Fruit fly (Drosophila melanogaster): ENCODE measurements around the gene CG31371.

Gene CG31371

DNA sequence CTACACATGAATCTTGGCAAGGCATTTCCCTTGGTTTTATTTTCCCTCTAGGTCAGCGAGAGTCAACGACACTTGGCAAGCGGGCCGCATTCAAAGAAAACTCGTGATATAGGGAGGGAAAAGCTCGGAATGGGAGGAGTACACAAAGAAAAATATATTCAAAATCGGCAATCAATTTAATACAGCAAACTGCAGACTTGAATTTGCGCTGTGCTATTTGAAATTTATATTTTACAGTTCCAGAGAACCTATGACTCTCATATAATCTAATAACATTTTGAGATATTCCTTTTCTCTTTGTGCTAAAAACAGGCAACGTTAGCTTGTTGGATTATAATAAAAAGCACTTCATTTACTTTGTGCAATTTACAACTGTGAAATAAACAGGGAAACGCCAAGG is 26.3 kb upstream of the CG31371 start (continued):
- TF ChIP-seq Sox102F (GFP tag; optimal IDR thresholded peaks at IDR 0.05): peak; percentile 23
- TF ChIP-seq unpg (GFP tag; optimal IDR thresholded peaks at IDR 0.05): peak; percentile 9
- peak; percentile 65 for TF ChIP-seq CG12769 (tag; optimal IDR thresholded peaks at IDR 0.05)
- no peak for TF ChIP-seq CG12299 (tag; optimal IDR thresholded peaks at IDR 0.05)
- TF ChIP-seq lmd (GFP tag; IDR thresholded peaks at IDR 0.05): 0 out of 2 replicates have a peak, but pooled peaks have one; percentile 19
- 0 out of 3 replicates have a peak, but pooled peaks have one; percentile 30 for TF ChIP-seq ci (GFP tag; IDR thresholded peaks at IDR 0.05)
- no peak for TF ChIP-seq toy (GFP tag; IDR thresholded peaks at IDR 0.05)
- TF ChIP-seq CG2678 (tag; optimal IDR thresholded peaks at IDR 0.05): peak; percentile 15
- no peak for TF ChIP-seq pita (GFP tag; optimal IDR thresholded peaks at IDR 0.05)
- TF ChIP-seq sens (GFP tag): peak; percentile 38
- TF ChIP-seq ap (GFP tag; IDR thresholded peaks at IDR 0.05): no peak
- TF ChIP-seq prd (optimal IDR thresholded peaks at IDR 0.05): no peak
- 0 out of 3 replicates have a peak, but pooled peaks have one; percentile 14 for TF ChIP-seq prd (GFP tag; IDR thresholded peaks at IDR 0.05)
- TF ChIP-seq eve (GFP tag; optimal IDR thresholded peaks at IDR 0.05): peak in 1 of 2 experiments; percentile 23

DNA sequence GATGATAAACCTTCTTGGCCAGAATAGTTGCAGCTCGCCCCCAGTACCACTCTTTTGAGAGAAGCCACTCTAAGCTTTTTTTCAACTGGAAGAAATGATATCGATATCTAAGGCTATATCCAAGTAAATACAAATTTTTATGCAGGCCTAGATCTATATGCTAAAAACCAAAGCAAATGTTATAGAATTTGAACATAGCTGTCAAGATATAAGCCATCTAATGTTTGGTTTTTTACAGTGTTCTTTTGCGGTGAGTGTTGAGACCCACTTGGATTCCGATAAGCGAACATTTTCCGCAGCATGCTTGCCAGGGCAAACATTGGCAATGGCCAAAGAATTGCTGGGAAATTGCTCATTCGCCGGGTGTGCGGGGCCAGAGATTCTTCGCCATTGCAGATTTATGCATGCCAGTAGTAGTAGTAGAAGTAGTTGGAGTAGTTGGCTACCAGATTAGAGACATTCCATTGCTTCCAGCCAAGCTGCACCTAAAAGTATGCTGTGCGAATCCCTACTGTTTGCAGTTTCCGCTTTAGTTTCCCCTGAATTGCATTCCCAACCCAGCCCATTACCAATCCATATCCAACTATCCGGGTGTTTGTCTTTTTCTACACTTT is 25.5 kb upstream of the CG31371 start:
- no peak for TF ChIP-seq sisA (GFP tag; IDR thresholded peaks at IDR 0.05)
- TF ChIP-seq ci (GFP tag; IDR thresholded peaks at IDR 0.05): 0 out of 3 replicates have a peak, but pooled peaks have one; percentile 28
- no peak for TF ChIP-seq CHES-1-like (GFP tag; optimal IDR thresholded peaks at IDR 0.05)
- TF ChIP-seq CG11696 (GFP tag; IDR thresholded peaks at IDR 0.05): no peak
- peak; percentile 24 for TF ChIP-seq CG8478 (optimal IDR thresholded peaks at IDR 0.05)
- TF ChIP-seq sens (GFP tag): peak; percentile 56
- TF ChIP-seq Atf-2 (GFP tag; optimal IDR thresholded peaks at IDR 0.05): no peak
- no peak for TF ChIP-seq Hr3 (GFP tag; optimal IDR thresholded peaks at IDR 0.05)
- no peak for TF ChIP-seq H2.0 (GFP tag; IDR thresholded peaks at IDR 0.05)
- TF ChIP-seq Med (GFP tag): peak; percentile 52
- TF ChIP-seq CG4360 (GFP tag; IDR thresholded peaks at IDR 0.05): no peak
- no peak for TF ChIP-seq tio (GFP tag; optimal IDR thresholded peaks at IDR 0.05)
- no peak for TF ChIP-seq Gsc (GFP tag; IDR thresholded peaks at IDR 0.05)
- TF ChIP-seq CG9797 (GFP tag; optimal IDR thresholded peaks at IDR 0.05): no peak

DNA sequence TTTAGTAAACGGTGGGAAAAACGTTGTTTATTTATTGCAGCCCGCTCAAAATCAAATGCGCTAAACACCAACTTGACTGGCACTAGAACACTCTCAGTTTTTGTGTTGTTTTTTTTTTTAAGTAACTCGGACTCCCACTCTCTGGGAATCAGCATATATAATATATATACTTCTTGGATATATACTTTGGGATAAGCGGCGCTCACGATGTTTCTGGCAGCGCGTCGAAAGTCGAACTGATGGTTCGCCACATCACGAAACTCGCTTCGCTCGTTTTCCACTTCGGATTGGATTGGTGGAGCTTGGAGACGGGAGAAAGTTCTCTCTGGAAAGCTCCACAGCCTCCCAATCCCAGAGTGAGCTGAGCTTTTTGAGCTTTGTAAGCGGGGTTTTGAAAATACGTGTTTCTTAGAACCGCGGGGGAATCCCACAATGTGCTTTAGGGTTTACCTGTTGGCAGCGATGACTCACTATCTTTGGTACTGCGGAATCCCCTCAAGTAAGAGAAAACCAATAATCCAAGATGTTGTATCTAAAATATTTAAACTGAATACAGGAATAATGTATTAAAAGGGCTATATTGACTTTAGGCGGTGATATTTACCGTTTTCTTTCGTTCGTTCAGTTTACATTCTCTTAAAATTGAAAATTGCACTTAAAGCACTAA is 23.6 kb upstream of the CG31371 start, which contains the start of gene jdp:
jdp (minus strand) TSS at position 239 of the 667 bp plus-strand sequence.
- TF ChIP-seq Ssrp (tag; optimal IDR thresholded peaks at IDR 0.05) (no peak), al (GFP tag; IDR thresholded peaks at IDR 0.05) (no peak), zen2 (GFP tag; IDR thresholded peaks at IDR 0.05; ENCODE audit: partially characterized antibody) (peak; percentile 9; the same call in 1 of the 3 replicates), CG13296 (GFP tag; optimal IDR thresholded peaks at IDR 0.05) (peak; percentile 3), chinmo (GFP tag; IDR thresholded peaks at IDR 0.05; ENCODE audit: partially characterized antibody) (peak; percentile 65; the same call in 1 of the 4 replicates), NFAT (GFP tag; IDR thresholded peaks at IDR 0.05) (peak; percentile 35; the same call in 1 of the 2 replicates), wdn (GFP tag; IDR thresholded peaks at IDR 0.05) (no peak), Antp (GFP tag; optimal IDR thresholded peaks at IDR 0.05) (no peak), CG13287 (GFP tag; IDR thresholded peaks at IDR 0.05; ENCODE audit: partially characterized antibody) (peak; percentile 20; the same call in 1 of the 2 replicates), mirr (GFP tag; optimal IDR thresholded peaks at IDR 0.05) (peak; percentile 2), Bgb (GFP tag; IDR thresholded peaks at IDR 0.05; ENCODE audit: partially characterized antibody) (peak; percentile 45; the same call in 1 of the 2 replicates), Blimp-1 (GFP tag; optimal IDR thresholded peaks at IDR 0.05) (peak; percentile 95), wor (GFP tag; IDR thresholded peaks at IDR 0.05) (no peak), CG8924 (tag; optimal IDR thresholded peaks at IDR 0.05) (peak; percentile 5), Dbx (GFP tag; IDR thresholded peaks at IDR 0.05) (peak; percentile 25; the same call in 1 of the 3 replicates), Jarid2 (GFP tag; optimal IDR thresholded peaks at IDR 0.05) (peak; percentile 85), CG13894 (tag; optimal IDR thresholded peaks at IDR 0.05) (peak; percentile 90), CTCF (GFP tag; optimal IDR thresholded peaks at IDR 0.05) (peak; percentile 15), row (GFP tag; IDR thresholded peaks at IDR 0.05) (no peak), scrt (GFP tag; optimal IDR thresholded peaks at IDR 0.05) (peak; percentile 42), kay (GFP tag; optimal IDR thresholded peaks at IDR 0.05) (peak; percentile 72), abd-A (tag; optimal IDR thresholded peaks at IDR 0.05) (peak; percentile 55)

All from whole organism, embryonic.